Worm (Caenorhabditis elegans) whole organism, L1 larva: ENCODE measurements around the gene Y27F2A.10.

Experiments used
- egl-27 ChIP-seq, 2 experiments: fragments of 150-350 bp in 1 of 2; sonication (generic microtip); optimal IDR thresholded peaks; 3 replicates each; lab custom pipeline; 2017 to 2018; ENCODE audit warnings: missing biosample characterization in 2 of 2, missing genetic modification characterization in 2 of 2, missing genetic modification reagents in 2 of 2
- elt-2 ChIP-seq: sonication (generic microtip); optimal IDR thresholded peaks from 2 replicates; lab custom pipeline; 2016; ENCODE audit warnings: missing genetic modification characterization, mild to moderate bottlenecking, inconsistent platforms, missing compliant biosample characterization, missing genetic modification reagents
- mdl-1 ChIP-seq, 2 experiments: fragments of 150-350 bp; optimal IDR thresholded peaks; 2 replicates each; lab custom pipeline; 2014 to 2017; ENCODE audit warnings: missing biosample characterization in 2 of 2, missing genetic modification characterization in 2 of 2, inconsistent platforms in 1 of 2
- nhr-11 ChIP-seq: fragments of 150-350 bp; optimal IDR thresholded peaks from 2 replicates; lab custom pipeline; 2014; ENCODE audit warnings: missing biosample characterization, missing genetic modification characterization
- nhr-71 ChIP-seq: sonication (generic microtip); optimal IDR thresholded peaks from 2 replicates; lab custom pipeline; 2016; ENCODE audit warnings: mild to moderate bottlenecking, missing genetic modification characterization, moderate library complexity, missing compliant biosample characterization

DNA sequence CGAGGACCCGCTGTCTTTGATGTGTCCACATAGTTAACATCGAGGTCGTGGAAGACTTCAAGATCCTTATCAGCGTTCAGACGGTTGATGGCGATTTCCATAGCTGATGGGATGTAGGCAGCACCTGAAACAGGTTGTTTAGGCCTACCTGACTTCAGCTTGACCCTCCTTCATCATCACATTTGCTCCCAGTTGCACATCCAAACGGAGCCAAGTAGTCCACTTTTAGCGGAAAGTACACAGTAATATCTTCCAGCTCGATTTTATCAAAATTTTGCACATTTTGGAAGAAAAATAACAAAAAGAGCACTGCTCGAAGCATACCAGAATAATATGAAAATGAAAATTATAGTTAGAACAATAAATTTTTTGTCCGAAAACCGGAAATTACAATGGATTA lies 24.9 kb upstream of the Y27F2A.10 start, which contains the start of gene gcy-15:
- no peak for TF ChIP-seq elt-2 (tag; lab: Kevin White, UChicago)
- TF ChIP-seq egl-27 (tag; optimal IDR thresholded peaks at IDR 0.05; lab: Kevin White, UChicago), result no peak
- no peak for TF ChIP-seq nhr-11 (tag; lab: Kevin White, UChicago)
- TF ChIP-seq nhr-71 (tag; lab: Kevin White, UChicago), result no peak
- TF ChIP-seq mdl-1 (tag; optimal IDR thresholded peaks at IDR 0.05; lab: Kevin White, UChicago), result no peak
